Fruit fly (Drosophila melanogaster) Kc167 (cell line): ENCODE measurements around the gene CG31274.

ENCODE experiments used
- Myc ChIP-seq: fragments of >200 bp; optimal IDR thresholded peaks from 2 replicates; lab custom pipeline; 2017; ENCODE audit warnings: missing external identifiers
- Sin3A ChIP-seq: fragments of >200 bp; optimal IDR thresholded peaks from 2 replicates; lab custom pipeline; 2018; ENCODE audit warnings: missing external identifiers
- psq ChIP-seq: fragments of >200 bp; optimal IDR thresholded peaks from 2 replicates; lab custom pipeline; 2017; ENCODE audit warnings: missing external identifiers

- no peak for TF ChIP-seq Sin3A (lab: Kevin White, UChicago)
- no peak for TF ChIP-seq Myc (lab: Kevin White, UChicago)
- no peak for TF ChIP-seq psq (lab: Kevin White, UChicago)
Observed at dm6 chr3R:16962303-16962702, 30.5 kb upstream of the CG31274 start.
